Worm (Caenorhabditis elegans) whole organism, L1 larva: ENCODE results near the gene madd-2.

ENCODE experiments used
- aly-2 ChIP-seq: fragments of 150-350 bp; optimal IDR thresholded peaks from 2 replicates; lab custom pipeline; 2014; ENCODE audit warnings: missing biosample characterization, missing genetic modification characterization
- ama-1 ChIP-seq: fragments of 150-350 bp; optimal IDR thresholded peaks from 2 replicates; lab custom pipeline; 2014
- elt-3 ChIP-seq, 6 experiments: fragments of 150-350 bp in 1 of 6; sonication (generic microtip); optimal IDR thresholded peaks; 2 replicates each; lab custom pipeline; 2017 to 2018; ENCODE audit warnings: missing biosample characterization in 6 of 6, missing genetic modification characterization in 6 of 6, inconsistent platforms in 1 of 6
- nhr-19 ChIP-seq: fragments of 200-800 bp; sonication (Bioruptor generic); conservative IDR thresholded peaks from 2 replicates; pipeline ENCODE4 v1.3.6; 2022; ENCODE audit warnings: missing genetic modification characterization, missing compliant biosample characterization
- nhr-237 ChIP-seq: fragments of 150-350 bp; optimal IDR thresholded peaks from 2 replicates; lab custom pipeline; 2014; ENCODE audit warnings: missing biosample characterization, missing genetic modification characterization
- nhr-28 ChIP-seq: fragments of 150-350 bp; optimal IDR thresholded peaks from 2 replicates; lab custom pipeline; 2014; ENCODE audit warnings: missing biosample characterization, missing genetic modification characterization
- nhr-76 ChIP-seq: sonication (generic microtip); optimal IDR thresholded peaks from 2 replicates; lab custom pipeline; 2017; ENCODE audit warnings: missing biosample characterization, missing genetic modification characterization
- pqm-1 ChIP-seq: sonication (generic microtip); optimal IDR thresholded peaks from 3 replicates; lab custom pipeline; 2017; ENCODE audit warnings: missing biosample characterization, missing genetic modification characterization
- unc-130 ChIP-seq: fragments of 150-350 bp; optimal IDR thresholded peaks from 2 replicates; lab custom pipeline; 2017; ENCODE audit warnings: missing biosample characterization, missing genetic modification characterization, inconsistent platforms
- unc-62 ChIP-seq: fragments of 150-350 bp; optimal IDR thresholded peaks from 2 replicates; lab custom pipeline; 2014; ENCODE audit warnings: missing biosample characterization, missing genetic modification reagents, missing genetic modification characterization
- unc-86 ChIP-seq: sonication (generic microtip); optimal IDR thresholded peaks from 2 replicates; lab custom pipeline; 2016; ENCODE audit warnings: missing genetic modification characterization, missing compliant biosample characterization
- zag-1 ChIP-seq: fragments of 150-350 bp; optimal IDR thresholded peaks from 2 replicates; lab custom pipeline; 2014; ENCODE audit warnings: missing biosample characterization, missing genetic modification characterization

DNA sequence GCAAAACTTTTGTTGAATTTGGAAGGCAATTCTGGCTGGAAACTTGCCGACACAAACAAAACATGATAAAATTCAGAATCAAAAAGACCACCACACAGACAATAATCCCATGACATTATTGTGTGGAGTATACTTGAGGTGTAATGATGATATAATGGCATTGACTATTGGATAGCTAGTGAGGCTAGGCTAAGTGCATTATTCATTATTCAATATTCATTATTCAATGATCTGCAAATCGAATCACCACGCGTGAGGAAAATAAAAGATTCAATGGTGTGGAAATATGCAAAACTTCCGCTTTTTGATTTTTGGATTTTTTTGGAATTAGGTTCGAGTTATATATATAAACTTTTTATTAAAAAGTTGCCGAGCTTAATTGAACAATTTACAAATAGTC lies 11.7 kb downstream of the madd-2 start:
- TF ChIP-seq ama-1 (lab: Kevin White, UChicago) (no peak), aly-2 (no peak), unc-62 (GFP tag; lab: Kevin White, UChicago) (no peak), unc-130 (no peak), unc-86 (tag; lab: Kevin White, UChicago) (no peak), zag-1 (tag; lab: Kevin White, UChicago) (no peak), elt-3 (tag; optimal IDR thresholded peaks at IDR 0.05; lab: Kevin White, UChicago) (no peak), nhr-76 (no peak), pqm-1 (tag; lab: Kevin White, UChicago) (no peak), nhr-19 (no peak), nhr-28 (tag; lab: Kevin White, UChicago) (no peak), nhr-237 (tag; lab: Kevin White, UChicago) (no peak)
